Worm (Caenorhabditis elegans) whole organism, young adult: ENCODE measurements around the gene col-124.

Source experiments
- C06A6.2 ChIP-seq: fragments of 200-800 bp; sonication (Bioruptor generic); conservative IDR thresholded peaks from 2 replicates; pipeline ENCODE4 v1.3.6; 2022; ENCODE audit warnings: missing genetic modification characterization, missing compliant biosample characterization
- Y53G8AR.9 ChIP-seq: fragments of 200-800 bp; sonication (Bioruptor generic); conservative IDR thresholded peaks from 2 replicates; pipeline ENCODE4 v1.3.6; 2022; ENCODE audit warnings: missing genetic modification reagents, missing genetic modification characterization, missing compliant biosample characterization
- him-1 ChIP-seq: sonication (generic microtip); optimal IDR thresholded peaks from 2 replicates; lab custom pipeline; 2016; ENCODE audit warnings: missing genotype, missing genetic modification reagents, missing genetic modification characterization, missing compliant biosample characterization

- TF ChIP-seq C06A6.2 (GFP tag; lab: Robert Waterston, UW): no peak
- TF ChIP-seq him-1: no peak
- TF ChIP-seq Y53G8AR.9: no peak
Observed at ce11 chrIV:10261061-10261460, 44.8 kb downstream of the col-124 start.
